Fruit fly (Drosophila melanogaster) whole organism, embryonic: Measurements from ENCODE around the gene Tace.

Experiments used
- lab ChIP-seq: fragments of 200-800 bp; sonication (Bioruptor generic); optimal IDR thresholded peaks from 3 replicates; lab custom pipeline; 2017; ENCODE audit warnings: missing biosample characterization, missing genetic modification characterization, mild to moderate bottlenecking, moderate library complexity, missing genetic modification reagents
- ranshi ChIP-seq: fragments of 200-800 bp; sonication (Bioruptor generic); IDR thresholded peaks from 2 replicates; pipeline ENCODE4 v1.3.6; 2022; ENCODE audit warnings: missing biosample characterization, missing genetic modification characterization

- TF ChIP-seq ranshi (no peak), lab (no peak)
Measured at dm6 chr3R:30039494-30039893, 39.2 kb downstream of the Tace start, which contains the start of the genes janA, Sry-alpha and Sry-beta.
